Fruit fly (Drosophila melanogaster): ENCODE results near the gene Rpn7.
A peak's percentile ranks its signal among the peaks of the same experiment; 100 is the strongest.

Rpn7 gene

dm6 chr3R:22421618-22422017, 40.2 kb downstream of the Rpn7 start (continued):
- peak; percentile 89 for TF ChIP-seq slbo (GFP tag; IDR thresholded peaks at IDR 0.05)
- TF ChIP-seq eve (GFP tag; optimal IDR thresholded peaks at IDR 0.05) = no peak
- TF ChIP-seq CG9876 (GFP tag; optimal IDR thresholded peaks at IDR 0.05) = no peak
- TF ChIP-seq CG11695 (GFP tag; IDR thresholded peaks at IDR 0.05) = peak; percentile 69
- TF ChIP-seq Opbp (GFP tag; IDR thresholded peaks at IDR 0.05; ENCODE audit: partially characterized antibody) = no peak
- TF ChIP-seq sens (GFP tag) = peak; percentile 89
- TF ChIP-seq slou (GFP tag; optimal IDR thresholded peaks at IDR 0.05) = peak; percentile 17

DNA sequence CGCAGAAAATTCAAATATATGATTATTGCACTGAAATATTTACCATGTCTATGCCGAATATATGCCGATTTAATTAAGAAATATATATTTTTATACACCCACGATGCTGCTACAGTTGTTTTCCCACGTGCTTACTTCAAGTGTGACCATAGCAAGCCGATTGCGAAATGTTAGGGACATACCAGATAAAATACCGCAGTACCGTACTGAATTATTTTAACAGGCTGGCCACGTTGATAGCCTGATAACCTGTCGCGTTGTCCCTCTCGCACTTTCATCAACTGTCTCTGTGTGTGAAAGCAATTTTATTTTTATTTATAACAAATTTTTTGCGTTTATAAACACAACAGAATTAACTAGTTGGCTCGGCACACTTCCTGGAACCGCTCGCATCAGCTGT, 40.9 kb downstream of the Rpn7 start, which contains the start of the genes Nop56 and mats:
Gene Nop56, minus strand, starts transcription at position 158 of the 400 bp plus-strand sequence.
Gene mats, plus strand, starts transcription at position 251 of the 400 bp plus-strand sequence.
- TF ChIP-seq MBD-R2 (GFP tag; IDR thresholded peaks at IDR 0.05) (peak; percentile 79), repo (GFP tag; optimal IDR thresholded peaks at IDR 0.05) (no peak), CkIIα-i1 (GFP tag; IDR thresholded peaks at IDR 0.05) (no peak), unc-4 (GFP tag; IDR thresholded peaks at IDR 0.05; ENCODE audit: partially characterized antibody) (0 out of 2 replicates have a peak, but pooled peaks have one; percentile 38), otp (GFP tag; IDR thresholded peaks at IDR 0.05) (no peak), stc (GFP tag; IDR thresholded peaks at IDR 0.05) (no peak), CG11093 (GFP tag; IDR thresholded peaks at IDR 0.05) (no peak), nmo (GFP tag; optimal IDR thresholded peaks at IDR 0.05) (peak; percentile 65), CG11504 (tag; optimal IDR thresholded peaks at IDR 0.05) (no peak), CG6683 (GFP tag; optimal IDR thresholded peaks at IDR 0.05) (no peak), salm (tag; optimal IDR thresholded peaks at IDR 0.05) (no peak), grau (tag; optimal IDR thresholded peaks at IDR 0.05) (peak; percentile 20), CG10147 (GFP tag; optimal IDR thresholded peaks at IDR 0.05) (no peak), HLHmδ (GFP tag; optimal IDR thresholded peaks at IDR 0.05) (no peak), dpn (GFP tag; optimal IDR thresholded peaks at IDR 0.05) (no peak), Sry-β (GFP tag; optimal IDR thresholded peaks at IDR 0.05) (no peak), CG14441 (GFP tag; IDR thresholded peaks at IDR 0.05) (no peak), CG3995 (GFP tag; optimal IDR thresholded peaks at IDR 0.05) (peak; percentile 40), toy (GFP tag; IDR thresholded peaks at IDR 0.05) (no peak), CG11456 (GFP tag; IDR thresholded peaks at IDR 0.05) (no peak), CG10274 (GFP tag; optimal IDR thresholded peaks at IDR 0.05) (no peak), CG9609 (GFP tag; optimal IDR thresholded peaks at IDR 0.05) (no peak), CG16813 (GFP tag; IDR thresholded peaks at IDR 0.05; ENCODE audit: partially characterized antibody) (no peak), Nf-YC (tag; optimal IDR thresholded peaks at IDR 0.05) (peak; percentile 62), CG11695 (GFP tag; IDR thresholded peaks at IDR 0.05) (no peak), CoRest (tag; optimal IDR thresholded peaks at IDR 0.05) (no peak), Fer1 (GFP tag; optimal IDR thresholded peaks at IDR 0.05) (peak; percentile 24), NC2β (GFP tag; optimal IDR thresholded peaks at IDR 0.05) (peak; percentile 16), CG12071 (GFP tag; optimal IDR thresholded peaks at IDR 0.05) (no peak), exex (tag; optimal IDR thresholded peaks at IDR 0.05) (peak; percentile 41), Lhr (GFP tag; optimal IDR thresholded peaks at IDR 0.05) (peak; percentile 45), ERR (GFP tag; optimal IDR thresholded peaks at IDR 0.05) (no peak), row (GFP tag; IDR thresholded peaks at IDR 0.05) (peak; percentile 35; the same call in 1 of the 3 replicates), Sox100B (GFP tag; optimal IDR thresholded peaks at IDR 0.05) (no peak), pan (optimal IDR thresholded peaks at IDR 0.05) (no peak), pan (GFP tag; optimal IDR thresholded peaks at IDR 0.05 in 1 of 2, IDR thresholded peaks at IDR 0.05 in 1 of 2) (no peak), E2f1 (GFP tag; IDR thresholded peaks at IDR 0.05) (no peak), insv (GFP tag; optimal IDR thresholded peaks at IDR 0.05) (peak in 1 of 2 experiments; percentile 55), bigmax (GFP tag; optimal IDR thresholded peaks at IDR 0.05) (peak; percentile 72), CG8290 (GFP tag; optimal IDR thresholded peaks at IDR 0.05) (no peak), CG8290 (tag; optimal IDR thresholded peaks at IDR 0.05) (no peak), CG11696 (GFP tag; IDR thresholded peaks at IDR 0.05) (no peak), bowl (GFP tag; IDR thresholded peaks at IDR 0.05) (no peak), CG4617 (GFP tag; optimal IDR thresholded peaks at IDR 0.05; ENCODE audit: borderline replicate concordance) (peak; percentile 94), Doc3 (GFP tag; IDR thresholded peaks at IDR 0.05; ENCODE audit: partially characterized antibody) (peak; percentile 41; the same call in 1 of the 3 replicates)
